Worm (Caenorhabditis elegans): ENCODE results near the gene fbxa-127.

ce11 chrV:16713797-16714196, 14.7 kb upstream of the fbxa-127 start:
- no peak for TF ChIP-seq ama-1 (optimal IDR thresholded peaks at IDR 0.05)
- no peak for TF ChIP-seq lim-6 (tag; optimal IDR thresholded peaks at IDR 0.05)
- no peak for TF ChIP-seq pqm-1 (tag; optimal IDR thresholded peaks at IDR 0.05)
- TF ChIP-seq pha-4 (tag; optimal IDR thresholded peaks at IDR 0.05), result no peak
- TF ChIP-seq hlh-13 (GFP tag; optimal IDR thresholded peaks at IDR 0.05), result no peak
- no peak for TF ChIP-seq zip-5 (tag; optimal IDR thresholded peaks at IDR 0.05)
- TF ChIP-seq sox-4 (tag; optimal IDR thresholded peaks at IDR 0.05), result no peak
- no peak for TF ChIP-seq lin-11 (tag; optimal IDR thresholded peaks at IDR 0.05)
- TF ChIP-seq unc-3 (GFP tag; conservative IDR thresholded peaks at IDR 0.05), result no peak
- no peak for TF ChIP-seq unc-3 (tag; optimal IDR thresholded peaks at IDR 0.05)
- no peak for TF ChIP-seq che-1 (tag; optimal IDR thresholded peaks at IDR 0.05)
